Fruit fly (Drosophila melanogaster): ENCODE data around the gene Acyp.

The Acyp gene

dm6 chr2L:13947476-13947875, 35.6 kb downstream of the Acyp start, which contains the start of gene Vajk3:
TSS of gene Vajk3 (minus strand) at chr2L:13947476.
- TF ChIP-seq rgr (GFP tag; optimal IDR thresholded peaks at IDR 0.05) = no peak
- no peak for TF ChIP-seq fru (GFP tag; optimal IDR thresholded peaks at IDR 0.05)
- no peak for TF ChIP-seq jim (GFP tag; optimal IDR thresholded peaks at IDR 0.05)
- no peak for TF ChIP-seq sv (GFP tag; optimal IDR thresholded peaks at IDR 0.05)
- TF ChIP-seq pan (optimal IDR thresholded peaks at IDR 0.05) = no peak
- no peak for TF ChIP-seq sage (GFP tag; optimal IDR thresholded peaks at IDR 0.05)
- no peak for TF ChIP-seq dsf (GFP tag; optimal IDR thresholded peaks at IDR 0.05; ENCODE audit: borderline replicate concordance)
- no peak for TF ChIP-seq Dif (GFP tag; optimal IDR thresholded peaks at IDR 0.05; ENCODE audit: partially characterized antibody)
- TF ChIP-seq foxo (GFP tag; optimal IDR thresholded peaks at IDR 0.05) = no peak

- TF ChIP-seq pan (optimal IDR thresholded peaks at IDR 0.05) = no peak
- no peak for TF ChIP-seq ey (GFP tag; optimal IDR thresholded peaks at IDR 0.05)
- no peak for TF ChIP-seq rgr (GFP tag; optimal IDR thresholded peaks at IDR 0.05)
- TF ChIP-seq CG32264 (GFP tag; optimal IDR thresholded peaks at IDR 0.05) = no peak
- no peak for TF ChIP-seq usp (GFP tag; optimal IDR thresholded peaks at IDR 0.05)
- TF ChIP-seq lola (GFP tag; optimal IDR thresholded peaks at IDR 0.05) = no peak
- no peak for TF ChIP-seq Jra (GFP tag; optimal IDR thresholded peaks at IDR 0.05)
- no peak for TF ChIP-seq tai (GFP tag; optimal IDR thresholded peaks at IDR 0.05)
- no peak for TF ChIP-seq sv (GFP tag; optimal IDR thresholded peaks at IDR 0.05)
- TF ChIP-seq GATAd (GFP tag; optimal IDR thresholded peaks at IDR 0.05) = no peak
- TF ChIP-seq CG9705 (GFP tag; optimal IDR thresholded peaks at IDR 0.05) = no peak
- no peak for TF ChIP-seq brk (GFP tag; optimal IDR thresholded peaks at IDR 0.05)
- TF ChIP-seq Myc (optimal IDR thresholded peaks at IDR 0.05) = no peak
- TF ChIP-seq h (GFP tag; optimal IDR thresholded peaks at IDR 0.05) = no peak
- TF ChIP-seq woc (GFP tag; optimal IDR thresholded peaks at IDR 0.05) = no peak
Measured at dm6 chr2L:13949789-13950188, 37.9 kb downstream of the Acyp start.

- peak; percentile 88 for TF ChIP-seq sage (GFP tag; optimal IDR thresholded peaks at IDR 0.05)
- peak; percentile 97 for TF ChIP-seq br (GFP tag; optimal IDR thresholded peaks at IDR 0.05)
- TF ChIP-seq dsf (GFP tag; optimal IDR thresholded peaks at IDR 0.05; ENCODE audit: borderline replicate concordance) = peak; percentile 88
- TF ChIP-seq Dif (GFP tag; optimal IDR thresholded peaks at IDR 0.05; ENCODE audit: partially characterized antibody) = peak; percentile 29
- TF ChIP-seq Jra (GFP tag; optimal IDR thresholded peaks at IDR 0.05) = peak; percentile 95
- TF ChIP-seq N (GFP tag; optimal IDR thresholded peaks at IDR 0.05) = no peak
- peak; percentile 74 for TF ChIP-seq Rel (GFP tag; optimal IDR thresholded peaks at IDR 0.05)
- peak; percentile 72 for TF ChIP-seq Rel (tag; optimal IDR thresholded peaks at IDR 0.05)
- no peak for TF ChIP-seq jim (GFP tag; optimal IDR thresholded peaks at IDR 0.05)
- TF ChIP-seq pan (optimal IDR thresholded peaks at IDR 0.05) = peak; percentile 58
- peak; percentile 72 for TF ChIP-seq CG9705 (GFP tag; optimal IDR thresholded peaks at IDR 0.05)
- TF ChIP-seq OdsH (GFP tag; optimal IDR thresholded peaks at IDR 0.05) = peak; percentile 97
- TF ChIP-seq Vsx2 (GFP tag; optimal IDR thresholded peaks at IDR 0.05; ENCODE audit: partially characterized antibody) = no peak
- no peak for TF ChIP-seq Hr83 (GFP tag; optimal IDR thresholded peaks at IDR 0.05; ENCODE audit: poor library complexity, severe bottlenecking)
- peak; percentile 98 for TF ChIP-seq HLH106 (tag; optimal IDR thresholded peaks at IDR 0.05)
- peak; percentile 96 for TF ChIP-seq rgr (GFP tag; optimal IDR thresholded peaks at IDR 0.05)
- TF ChIP-seq psq (GFP tag; optimal IDR thresholded peaks at IDR 0.05) = peak; percentile 93
- peak; percentile 96 for TF ChIP-seq tai (GFP tag; optimal IDR thresholded peaks at IDR 0.05)
- peak; percentile 95 for TF ChIP-seq h (GFP tag; optimal IDR thresholded peaks at IDR 0.05)
- peak; percentile 72 for TF ChIP-seq Mio (GFP tag; optimal IDR thresholded peaks at IDR 0.05)
- peak; percentile 29 to 97 for TF ChIP-seq foxo (GFP tag; optimal IDR thresholded peaks at IDR 0.05)
- TF ChIP-seq CrebA (GFP tag; optimal IDR thresholded peaks at IDR 0.05; ENCODE audit: borderline replicate concordance) = peak; percentile 78
- TF ChIP-seq fru (GFP tag; optimal IDR thresholded peaks at IDR 0.05) = peak; percentile 97
- no peak for TF ChIP-seq dl (GFP tag; optimal IDR thresholded peaks at IDR 0.05; ENCODE audit: insufficient read depth in 1 of 2, partially characterized antibody in 2 of 2)
- no peak for TF ChIP-seq Abd-B (GFP tag; optimal IDR thresholded peaks at IDR 0.05)
- TF ChIP-seq GATAd (GFP tag; optimal IDR thresholded peaks at IDR 0.05) = peak; percentile 87
- no peak for TF ChIP-seq usp (GFP tag; optimal IDR thresholded peaks at IDR 0.05)
- TF ChIP-seq sv (GFP tag; optimal IDR thresholded peaks at IDR 0.05) = no peak
- TF ChIP-seq CG32264 (GFP tag; optimal IDR thresholded peaks at IDR 0.05) = peak; percentile 84
- peak; percentile 97 for TF ChIP-seq Hnf4 (GFP tag; optimal IDR thresholded peaks at IDR 0.05)
- no peak for TF ChIP-seq Myc (optimal IDR thresholded peaks at IDR 0.05)
- TF ChIP-seq Hr78 (GFP tag; optimal IDR thresholded peaks at IDR 0.05) = no peak
- peak; percentile 96 for TF ChIP-seq Sp1 (GFP tag; optimal IDR thresholded peaks at IDR 0.05)
- TF ChIP-seq lola (GFP tag; optimal IDR thresholded peaks at IDR 0.05) = no peak
- no peak for TF ChIP-seq Dfd (GFP tag; optimal IDR thresholded peaks at IDR 0.05)
- TF ChIP-seq woc (GFP tag; optimal IDR thresholded peaks at IDR 0.05) = peak; percentile 95
- peak; percentile 95 for TF ChIP-seq brk (GFP tag; optimal IDR thresholded peaks at IDR 0.05)
- TF ChIP-seq dmrt93B (GFP tag; optimal IDR thresholded peaks at IDR 0.05) = peak; percentile 95
- peak; percentile 98 for TF ChIP-seq ey (GFP tag; optimal IDR thresholded peaks at IDR 0.05)
Measured at dm6 chr2L:13955775-13956174, 43.9 kb downstream of the Acyp start.

Measured in whole organism, wandering third instar larva.